Worm (Caenorhabditis elegans): ENCODE results near the gene C38C3.6.
A peak's percentile ranks its signal among the peaks of the same experiment; 100 is the strongest.

Gene C38C3.6

ce11 chrV:1464543-1465040 lies 26.8 kb downstream of the C38C3.6 start, which contains the start of the genes fpn-1.2 and pqn-54:
fpn-1.2 (minus strand) TSS chrV:1464699.
pqn-54 (plus strand) TSS chrV:1464990.
- TF ChIP-seq elt-2 (tag; optimal IDR thresholded peaks at IDR 0.05) (peak; percentile 27), lim-6 (tag; optimal IDR thresholded peaks at IDR 0.05) (no peak)

DNA sequence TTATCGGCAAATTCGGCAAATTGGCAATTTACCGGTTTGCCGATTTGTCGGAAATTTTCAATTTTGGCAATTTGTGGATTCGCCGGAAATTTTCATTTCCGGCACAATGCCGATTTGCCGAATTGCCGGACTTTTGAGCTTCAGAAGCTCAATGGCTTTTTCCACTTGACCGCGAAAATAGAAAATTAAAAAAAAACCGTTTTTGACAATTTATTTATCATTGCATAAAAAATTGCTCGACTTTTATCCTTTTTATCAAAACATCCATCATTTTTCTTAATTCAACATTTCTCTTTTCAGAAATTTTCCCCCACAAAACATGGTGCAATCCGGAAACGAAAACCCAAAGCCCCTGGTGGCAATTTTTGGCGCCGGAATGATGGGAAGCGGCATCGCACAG lies 31.3 kb downstream of the C38C3.6 start, which contains the start of gene hacd-1:
hacd-1 (plus strand) TSS at position 301 of the 400 bp plus-strand sequence.
- no peak for TF ChIP-seq pros-1 (tag; optimal IDR thresholded peaks at IDR 0.05)
- no peak for TF ChIP-seq elt-4 (tag; optimal IDR thresholded peaks at IDR 0.05)
- TF ChIP-seq madf-2 (tag; optimal IDR thresholded peaks at IDR 0.05) = no peak
- TF ChIP-seq fax-1 (tag; optimal IDR thresholded peaks at IDR 0.05) = no peak
- TF ChIP-seq dve-1 (tag; optimal IDR thresholded peaks at IDR 0.05) = no peak
- no peak for TF ChIP-seq fkh-10 (GFP tag; optimal IDR thresholded peaks at IDR 0.05)
- no peak for TF ChIP-seq ceh-30 (tag; optimal IDR thresholded peaks at IDR 0.05)

DNA sequence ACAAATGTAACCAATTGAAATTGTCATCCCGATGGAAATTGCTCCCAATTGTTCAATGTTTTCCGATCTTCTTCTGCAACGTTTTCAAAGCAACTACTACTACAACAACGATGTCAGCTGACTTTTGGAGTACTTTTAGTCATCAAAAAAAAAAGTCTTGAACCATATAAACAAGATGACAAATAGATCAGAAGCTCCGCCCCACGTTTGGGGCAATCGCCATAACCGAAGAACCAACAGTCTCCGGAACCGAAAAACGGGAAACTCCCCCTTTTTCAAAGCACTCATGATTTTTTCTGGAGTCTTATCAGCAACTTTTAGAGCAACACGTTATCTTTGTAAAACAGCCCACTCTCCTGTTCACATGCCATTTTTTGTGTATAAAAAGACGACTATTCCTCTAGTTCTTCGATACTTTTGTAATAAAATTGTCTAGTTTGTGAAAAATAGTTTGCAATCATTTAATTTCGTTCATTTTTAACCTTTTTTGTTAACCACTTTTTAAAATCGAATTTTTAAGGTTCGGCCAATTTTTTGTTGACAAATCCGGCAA lies 32.0 kb downstream of the C38C3.6 start:
- TF ChIP-seq tbx-2 (tag; optimal IDR thresholded peaks at IDR 0.05) (no peak), pha-2 (tag; optimal IDR thresholded peaks at IDR 0.05) (no peak), pag-3 (tag; optimal IDR thresholded peaks at IDR 0.05; ENCODE audit: borderline replicate concordance) (no peak), nhr-232 (tag; optimal IDR thresholded peaks at IDR 0.05) (no peak), elt-2 (tag; optimal IDR thresholded peaks at IDR 0.05) (peak; percentile 68), ceh-34 (tag; optimal IDR thresholded peaks at IDR 0.05) (no peak), sox-4 (tag; optimal IDR thresholded peaks at IDR 0.05) (no peak)

DNA sequence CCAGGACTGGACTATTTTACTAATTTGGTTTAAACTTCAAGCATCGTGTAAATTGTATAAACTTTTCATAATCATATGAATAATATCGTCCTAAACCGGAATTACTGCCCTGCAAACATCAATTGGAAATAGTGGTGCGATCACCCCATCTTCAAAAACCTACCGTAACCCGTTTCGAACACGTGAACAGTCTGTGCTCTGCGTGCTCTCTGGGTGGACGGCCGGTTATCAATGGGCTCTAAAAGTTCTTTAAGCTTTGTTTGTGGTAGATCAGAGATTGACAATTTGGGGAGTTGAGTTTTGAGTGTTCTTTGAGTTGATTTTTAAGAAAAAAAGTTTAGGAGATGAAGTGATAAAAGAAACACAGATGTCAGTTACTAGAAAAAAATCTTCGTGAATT lies 34.8 kb downstream of the C38C3.6 start:
- TF ChIP-seq pqm-1 (tag; optimal IDR thresholded peaks at IDR 0.05) (no peak), ceh-6 (GFP tag; optimal IDR thresholded peaks at IDR 0.05) (no peak), nhr-232 (tag; optimal IDR thresholded peaks at IDR 0.05) (no peak), unc-3 (GFP tag; conservative IDR thresholded peaks at IDR 0.05) (no peak), unc-3 (tag; optimal IDR thresholded peaks at IDR 0.05) (no peak), unc-42 (tag; optimal IDR thresholded peaks at IDR 0.05) (no peak), ceh-30 (tag; optimal IDR thresholded peaks at IDR 0.05) (no peak), ztf-16 (tag; optimal IDR thresholded peaks at IDR 0.05) (no peak), T23F11.4 (GFP tag; optimal IDR thresholded peaks at IDR 0.05) (no peak)

ce11 chrV:1455280-1455679 lies 36.1 kb downstream of the C38C3.6 start:
- no peak for TF ChIP-seq ceh-9 (tag; optimal IDR thresholded peaks at IDR 0.05)
- no peak for TF ChIP-seq npax-4 (tag; optimal IDR thresholded peaks at IDR 0.05)
- TF ChIP-seq pha-4 (tag; optimal IDR thresholded peaks at IDR 0.05) = no peak
- no peak for TF ChIP-seq dmd-4 (tag; optimal IDR thresholded peaks at IDR 0.05; ENCODE audit: borderline replicate concordance)
- no peak for TF ChIP-seq pat-9 (tag; optimal IDR thresholded peaks at IDR 0.05)
- no peak for TF ChIP-seq tbx-2 (tag; optimal IDR thresholded peaks at IDR 0.05)
- TF ChIP-seq fkh-6 (tag; optimal IDR thresholded peaks at IDR 0.05) = no peak
- no peak for TF ChIP-seq ama-1 (optimal IDR thresholded peaks at IDR 0.05)
- no peak for TF ChIP-seq K02D7.2 (tag; optimal IDR thresholded peaks at IDR 0.05)
- no peak for TF ChIP-seq ceh-31 (tag; optimal IDR thresholded peaks at IDR 0.05)
- TF ChIP-seq unc-55 (GFP tag; optimal IDR thresholded peaks at IDR 0.05) = no peak
- TF ChIP-seq zip-5 (tag; optimal IDR thresholded peaks at IDR 0.05) = no peak
- TF ChIP-seq pax-1 (tag; optimal IDR thresholded peaks at IDR 0.05) = no peak
- no peak for TF ChIP-seq pag-3 (tag; optimal IDR thresholded peaks at IDR 0.05; ENCODE audit: borderline replicate concordance)
- no peak for TF ChIP-seq ceh-34 (tag; optimal IDR thresholded peaks at IDR 0.05)
- TF ChIP-seq sox-2 (GFP tag; IDR thresholded peaks at IDR 0.05) = no peak
- TF ChIP-seq fax-1 (tag; optimal IDR thresholded peaks at IDR 0.05) = no peak
- TF ChIP-seq F13H6.1 (tag; optimal IDR thresholded peaks at IDR 0.05) = no peak
